Fruit fly (Drosophila melanogaster) whole organism, embryonic: ENCODE results near the gene CG42671.
A peak's percentile ranks its signal among the peaks of the same experiment; 100 is the strongest.

ENCODE experiments used
- Ada2b ChIP-seq: fragments of 200-800 bp; sonication (Bioruptor generic); IDR thresholded peaks from 2 replicates; pipeline ENCODE4 v1.3.6; 2022; ENCODE audit warnings: missing biosample characterization, missing genetic modification characterization
- Adf1 ChIP-seq: fragments of 200-800 bp; sonication (Bioruptor generic); IDR thresholded peaks from 2 replicates; pipeline ENCODE4 v1.3.6; 2022; ENCODE audit warnings: missing biosample characterization, missing genetic modification characterization
- CG10431 ChIP-seq: fragments of 200-800 bp; sonication (Bioruptor generic); optimal IDR thresholded peaks from 3 replicates; lab custom pipeline; 2018; ENCODE audit warnings: missing biosample characterization, mild to moderate bottlenecking, missing genetic modification characterization
- CG10543 ChIP-seq: fragments of 200-800 bp; sonication (Bioruptor generic); optimal IDR thresholded peaks from 3 replicates; lab custom pipeline; 2017; ENCODE audit warnings: missing biosample characterization, mild to moderate bottlenecking, missing genetic modification characterization, moderate library complexity
- CG11398 ChIP-seq: fragments of 200-800 bp; sonication (Bioruptor generic); optimal IDR thresholded peaks from 2 replicates; lab custom pipeline; 2016; ENCODE audit warnings: missing biosample characterization, missing genetic modification characterization
- CG11456 ChIP-seq: fragments of 200-800 bp; sonication (Bioruptor generic); IDR thresholded peaks from 3 replicates; pipeline ENCODE4 v1.3.6; 2022; ENCODE audit warnings: missing biosample characterization, missing genetic modification characterization
- CG11695 ChIP-seq: fragments of 200-800 bp; sonication (Bioruptor generic); IDR thresholded peaks from 3 replicates; pipeline ENCODE4 v1.3.6; 2022; ENCODE audit warnings: missing biosample characterization, missing genetic modification characterization
- CG12219 ChIP-seq: fragments of 200-800 bp; sonication (Bioruptor generic); optimal IDR thresholded peaks from 3 replicates; lab custom pipeline; 2018; ENCODE audit warnings: missing biosample characterization, mild to moderate bottlenecking, missing genetic modification characterization
- CG13296 ChIP-seq: fragments of 200-800 bp; sonication (Bioruptor generic); optimal IDR thresholded peaks from 3 replicates; lab custom pipeline; 2018; ENCODE audit warnings: missing biosample characterization, mild to moderate bottlenecking, missing genetic modification characterization
- CG15011 ChIP-seq: fragments of 200-800 bp; sonication (Bioruptor generic); optimal IDR thresholded peaks from 3 replicates; lab custom pipeline; 2018; ENCODE audit warnings: missing biosample characterization, mild to moderate bottlenecking, missing genetic modification characterization
- CG15514 ChIP-seq: fragments of 200-800 bp; sonication (Bioruptor generic); optimal IDR thresholded peaks from 3 replicates; lab custom pipeline; 2017; ENCODE audit warnings: missing biosample characterization, missing genetic modification characterization, mild to moderate bottlenecking, moderate library complexity, missing genetic modification reagents
- CG17186 ChIP-seq: fragments of 200-800 bp; sonication (Bioruptor generic); optimal IDR thresholded peaks from 3 replicates; lab custom pipeline; 2017; ENCODE audit warnings: missing biosample characterization, missing genetic modification reagents, missing genetic modification characterization
- CG17912 ChIP-seq: fragments of 200-800 bp; sonication (Bioruptor generic); optimal IDR thresholded peaks from 2 replicates; lab custom pipeline; 2018; ENCODE audit warnings: missing biosample characterization, mild to moderate bottlenecking, missing genetic modification characterization
- CG18764 ChIP-seq: fragments of 200-800 bp; sonication (Bioruptor generic); optimal IDR thresholded peaks from 3 replicates; lab custom pipeline; 2016; ENCODE audit warnings: missing biosample characterization, missing genetic modification characterization
- CG3163 ChIP-seq: fragments of 200-800 bp; sonication (Bioruptor generic); optimal IDR thresholded peaks from 3 replicates; lab custom pipeline; 2016; ENCODE audit warnings: missing biosample characterization, missing genetic modification characterization
- CG3281 ChIP-seq: fragments of 200-800 bp; sonication (Bioruptor generic); optimal IDR thresholded peaks from 3 replicates; lab custom pipeline; 2017; ENCODE audit warnings: missing biosample characterization, mild to moderate bottlenecking, missing genetic modification characterization
- CG3407 ChIP-seq: fragments of 200-800 bp; sonication (Bioruptor generic); optimal IDR thresholded peaks from 2 replicates; lab custom pipeline; 2018; ENCODE audit warnings: missing biosample characterization, mild to moderate bottlenecking, missing genetic modification characterization
- CG6175 ChIP-seq: fragments of 200-800 bp; sonication (Bioruptor generic); IDR thresholded peaks from 3 replicates; pipeline ENCODE4 v1.3.6; 2022; ENCODE audit warnings: missing biosample characterization, missing genetic modification characterization
- CG8290 ChIP-seq, 3 experiments: fragments of 200-800 bp; sonication (Bioruptor generic); optimal IDR thresholded peaks; 2 replicates each; lab custom pipeline; 2016 to 2019; ENCODE audit warnings: missing biosample characterization in 3 of 3, missing genetic modification characterization in 3 of 3, mild to moderate bottlenecking in 2 of 3, moderate library complexity in 1 of 3
- CG9215 ChIP-seq: fragments of 200-800 bp; sonication (Bioruptor generic); IDR thresholded peaks from 2 replicates; pipeline ENCODE4 v1.3.6; 2022; ENCODE audit warnings: missing biosample characterization, missing genetic modification characterization
- CTCF ChIP-seq: fragments of 200-800 bp; sonication (Bioruptor generic); optimal IDR thresholded peaks from 2 replicates; lab custom pipeline; 2017; ENCODE audit warnings: missing biosample characterization, mild to moderate bottlenecking, missing genetic modification characterization, moderate library complexity
- Chrac-16 ChIP-seq: fragments of 200-800 bp; sonication (Bioruptor generic); optimal IDR thresholded peaks from 3 replicates; lab custom pipeline; 2016; ENCODE audit warnings: missing biosample characterization, missing genetic modification characterization
- Dref ChIP-seq: fragments of 200-800 bp; sonication (Bioruptor generic); IDR thresholded peaks from 2 replicates; pipeline ENCODE4 v1.3.6; 2022; ENCODE audit warnings: missing biosample characterization, missing genetic modification characterization
- HLHmδ ChIP-seq: fragments of 200-800 bp; sonication (Bioruptor generic); optimal IDR thresholded peaks from 2 replicates; lab custom pipeline; 2018; ENCODE audit warnings: missing biosample characterization, mild to moderate bottlenecking, missing genetic modification characterization, moderate library complexity
- Hr78 ChIP-seq, 2 experiments: fragments of 200-800 bp in 1 of 2; fragments of >200 bp in 1 of 2; sonication (Bioruptor generic) in 1 of 2; optimal IDR thresholded peaks; 2 replicates each; lab custom pipeline; 2017 to 2019; ENCODE audit warnings: missing biosample characterization in 2 of 2, missing genetic modification characterization in 2 of 2, mild to moderate bottlenecking in 1 of 2, moderate library complexity in 1 of 2
- Lhr ChIP-seq: fragments of 200-800 bp; sonication (Bioruptor generic); optimal IDR thresholded peaks from 3 replicates; lab custom pipeline; 2017; ENCODE audit warnings: mild to moderate bottlenecking, missing biosample characterization, missing genetic modification reagents, missing genetic modification characterization
- Lim3 ChIP-seq: fragments of 200-800 bp; sonication (Bioruptor generic); IDR thresholded peaks from 2 replicates; pipeline ENCODE4 v1.3.6; 2022; ENCODE audit warnings: missing biosample characterization, missing genetic modification characterization
- Lpt ChIP-seq: fragments of >200 bp; optimal IDR thresholded peaks from 2 replicates; lab custom pipeline; 2018; ENCODE audit warnings: missing biosample characterization, missing genetic modification characterization
- Mes4 ChIP-seq: fragments of 200-800 bp; sonication (Bioruptor generic); optimal IDR thresholded peaks from 2 replicates; lab custom pipeline; 2016; ENCODE audit warnings: missing biosample characterization, missing genetic modification characterization
- Myb ChIP-seq: fragments of 200-800 bp; sonication (Bioruptor generic); optimal IDR thresholded peaks from 2 replicates; lab custom pipeline; 2016; ENCODE audit warnings: missing biosample characterization, missing genetic modification characterization
- Optix ChIP-seq: fragments of 200-800 bp; sonication (Bioruptor generic); IDR thresholded peaks from 3 replicates; pipeline ENCODE4 v1.3.6; 2022; ENCODE audit warnings: missing biosample characterization, missing genetic modification characterization
- Pdp1 ChIP-seq, 2 experiments: fragments of 200-800 bp; sonication (Bioruptor generic); optimal IDR thresholded peaks; 3 replicates each; lab custom pipeline; 2016; ENCODE audit warnings: missing biosample characterization in 2 of 2, missing genetic modification characterization in 2 of 2, mild to moderate bottlenecking in 1 of 2, moderate library complexity in 1 of 2
- Rfx ChIP-seq: fragments of 200-800 bp; sonication (Bioruptor generic); IDR thresholded peaks from 2 replicates; pipeline ENCODE4 v1.3.6; 2022; ENCODE audit warnings: missing biosample characterization, missing genetic modification characterization
- Sox102F ChIP-seq: fragments of 200-800 bp; sonication (Bioruptor generic); optimal IDR thresholded peaks from 2 replicates; lab custom pipeline; 2018; ENCODE audit warnings: missing biosample characterization, mild to moderate bottlenecking, missing genetic modification characterization, moderate library complexity
- Sry-δ ChIP-seq: fragments of 200-800 bp; sonication (Bioruptor generic); optimal IDR thresholded peaks from 2 replicates; lab custom pipeline; 2016; ENCODE audit warnings: missing biosample characterization, missing genetic modification characterization
- Vsx1 ChIP-seq: fragments of 200-800 bp; sonication (Bioruptor generic); optimal IDR thresholded peaks from 2 replicates; lab custom pipeline; 2017; ENCODE audit warnings: missing biosample characterization, mild to moderate bottlenecking, missing genetic modification characterization, missing genetic modification reagents
- Xbp1 ChIP-seq: fragments of 200-800 bp; sonication (Bioruptor generic); optimal IDR thresholded peaks from 3 replicates; lab custom pipeline; 2016; ENCODE audit warnings: missing biosample characterization, mild to moderate bottlenecking, missing genetic modification characterization
- ab ChIP-seq: fragments of 200-800 bp; sonication (Bioruptor generic); optimal IDR thresholded peaks from 2 replicates; lab custom pipeline; 2016; ENCODE audit warnings: missing biosample characterization, missing genetic modification characterization
- bcd ChIP-seq: fragments of 200-800 bp; sonication (Bioruptor generic); optimal IDR thresholded peaks from 2 replicates; lab custom pipeline; 2017; ENCODE audit warnings: missing biosample characterization, mild to moderate bottlenecking, missing genetic modification characterization
- br ChIP-seq: fragments of >200 bp; optimal IDR thresholded peaks from 2 replicates; lab custom pipeline; 2017
- croc ChIP-seq: fragments of 200-800 bp; sonication (Bioruptor generic); conservative IDR thresholded peaks from 3 replicates; pipeline ENCODE4 v1.3.6; 2022; ENCODE audit warnings: missing biosample characterization, missing genetic modification characterization
- dimm ChIP-seq: fragments of 200-800 bp; sonication (Bioruptor generic); IDR thresholded peaks from 2 replicates; pipeline ENCODE4 v1.3.6; 2022; ENCODE audit warnings: missing biosample characterization, missing genetic modification characterization
- esg ChIP-seq: fragments of 200-800 bp; sonication (Bioruptor generic); conservative IDR thresholded peaks from 2 replicates; pipeline ENCODE4 v1.3.6; 2022; ENCODE audit warnings: missing biosample characterization, missing genetic modification characterization
- grau ChIP-seq: fragments of 200-800 bp; optimal IDR thresholded peaks from 3 replicates; lab custom pipeline; 2019; ENCODE audit warnings: missing biosample characterization, mild to moderate bottlenecking, missing genetic modification characterization, moderate library complexity
- ham ChIP-seq: fragments of 200-800 bp; sonication (Bioruptor generic); IDR thresholded peaks from 2 replicates; pipeline ENCODE4 v1.3.6; 2022; ENCODE audit warnings: missing biosample characterization, missing genetic modification characterization
- mirr ChIP-seq: fragments of 200-800 bp; sonication (Bioruptor generic); optimal IDR thresholded peaks from 3 replicates; lab custom pipeline; 2018; ENCODE audit warnings: missing biosample characterization, mild to moderate bottlenecking, missing genetic modification characterization
- sisA ChIP-seq: fragments of 200-800 bp; sonication (Bioruptor generic); IDR thresholded peaks from 2 replicates; pipeline ENCODE4 v1.3.6; 2022; ENCODE audit warnings: missing biosample characterization, missing genetic modification characterization
- tgo ChIP-seq: fragments of 200-800 bp; sonication (Bioruptor generic); IDR thresholded peaks from 3 replicates; pipeline ENCODE4 v1.3.6; 2022; ENCODE audit warnings: missing biosample characterization, missing genetic modification characterization
- tna ChIP-seq: fragments of 200-800 bp; sonication (Bioruptor generic); IDR thresholded peaks from 2 replicates; pipeline ENCODE4 v1.3.6; 2022; ENCODE audit warnings: missing biosample characterization, missing genetic modification characterization; ENCODE audit not compliant: partially characterized antibody
- zen ChIP-seq: fragments of 200-800 bp; sonication (Bioruptor generic); optimal IDR thresholded peaks from 3 replicates; lab custom pipeline; 2018; ENCODE audit warnings: missing biosample characterization, mild to moderate bottlenecking, missing genetic modification characterization, moderate library complexity

The CG42671 gene

dm6 chr3L:11205608-11206336, 8.5 kb upstream of the CG42671 start, which contains the start of gene Plod (continued):
- TF ChIP-seq CG15514 (GFP tag; lab: Kevin White, UChicago): peak; percentile 78
- TF ChIP-seq CG10431 (GFP tag; lab: Kevin White, UChicago): peak; percentile 16
- peak; percentile 4 for TF ChIP-seq CG3163 (GFP tag; lab: Kevin White, UChicago)
- TF ChIP-seq Mes4 (GFP tag; lab: Kevin White, UChicago): no peak
- TF ChIP-seq bcd: peak; percentile 41
- TF ChIP-seq CG11695 (GFP tag; lab: Robert Waterston, UW): no peak
- TF ChIP-seq Sox102F (GFP tag; lab: Kevin White, UChicago): peak; percentile 51
- no peak for TF ChIP-seq CG6175 (GFP tag; lab: Robert Waterston, UW)
- TF ChIP-seq Optix (GFP tag; lab: Robert Waterston, UW): no peak
- TF ChIP-seq CG17912 (GFP tag; lab: Kevin White, UChicago): no peak
- peak; percentile 29 for TF ChIP-seq CG3407 (GFP tag; lab: Kevin White, UChicago)
- TF ChIP-seq br: no peak
- no peak for TF ChIP-seq croc
- TF ChIP-seq Dref (GFP tag; lab: Robert Waterston, UW): no peak; the same call in 1 of the 2 replicates
- peak; percentile 18 for TF ChIP-seq CG10543 (GFP tag; lab: Kevin White, UChicago)
- TF ChIP-seq dimm: no peak
- no peak for TF ChIP-seq esg (GFP tag; lab: Robert Waterston, UW)
- TF ChIP-seq Myb: peak; percentile 52
- peak; percentile 54 for TF ChIP-seq Rfx (GFP tag; lab: Robert Waterston, UW)
- TF ChIP-seq CG12219: no peak
- TF ChIP-seq Xbp1: peak; percentile 53
- no peak for TF ChIP-seq CG8290 (GFP tag; optimal IDR thresholded peaks at IDR 0.05; lab: Kevin White, UChicago)
- TF ChIP-seq CG8290 (tag; optimal IDR thresholded peaks at IDR 0.05; lab: Kevin White, UChicago): no peak
- TF ChIP-seq sisA (GFP tag; lab: Robert Waterston, UW): no peak
- peak; percentile 38 for TF ChIP-seq grau (tag; lab: Kevin White, UChicago)
- no peak for TF ChIP-seq Vsx1 (GFP tag; lab: Kevin White, UChicago)
- TF ChIP-seq Hr78 (GFP tag; optimal IDR thresholded peaks at IDR 0.05; lab: Kevin White, UChicago): no peak
- no peak for TF ChIP-seq CTCF (GFP tag; lab: Kevin White, UChicago)
- TF ChIP-seq CG11456 (GFP tag; lab: Robert Waterston, UW): peak; percentile 38; the same call in 1 of the 3 replicates
- TF ChIP-seq CG13296 (GFP tag; lab: Kevin White, UChicago): peak; percentile 35
- TF ChIP-seq tgo (GFP tag; lab: Robert Waterston, UW): peak; percentile 59
- TF ChIP-seq Lpt (GFP tag; lab: Kevin White, UChicago): no peak
- peak; percentile 82 for TF ChIP-seq Lhr (GFP tag; lab: Kevin White, UChicago)
- TF ChIP-seq Pdp1 (GFP tag; optimal IDR thresholded peaks at IDR 0.05; lab: Kevin White, UChicago): peak in 1 of 2 experiments; percentile 61
- TF ChIP-seq mirr (GFP tag; lab: Kevin White, UChicago): peak; percentile 32
- TF ChIP-seq Adf1 (GFP tag; lab: Robert Waterston, UW): no peak; the same call in 1 of the 2 replicates
- peak; percentile 17 for TF ChIP-seq HLHmδ
- peak; percentile 32 for TF ChIP-seq Chrac-16
- TF ChIP-seq CG15011 (GFP tag; lab: Kevin White, UChicago): no peak
- TF ChIP-seq CG11398 (GFP tag; lab: Kevin White, UChicago): peak; percentile 22
- TF ChIP-seq Sry-δ (GFP tag; lab: Kevin White, UChicago): peak; percentile 14
- TF ChIP-seq CG9215: no peak
- TF ChIP-seq Ada2b (GFP tag; lab: Robert Waterston, UW): no peak
- TF ChIP-seq CG17186 (GFP tag; lab: Kevin White, UChicago): no peak
- TF ChIP-seq zen (tag; lab: Kevin White, UChicago): peak; percentile 14
- peak; percentile 0 for TF ChIP-seq CG18764 (GFP tag; lab: Kevin White, UChicago)
- no peak for TF ChIP-seq tna (GFP tag; lab: Robert Waterston, UW)
- TF ChIP-seq Lim3 (GFP tag; lab: Robert Waterston, UW): no peak
- TF ChIP-seq CG3281 (GFP tag; lab: Kevin White, UChicago): peak; percentile 46
- no peak for TF ChIP-seq ham (GFP tag; lab: Robert Waterston, UW)
- TF ChIP-seq ab (GFP tag; lab: Kevin White, UChicago): no peak
